Worm (Caenorhabditis elegans) whole organism, mixed stage, embryonic: ENCODE results near the gene bgnt-1.4.

ENCODE experiments used
- M03D4.4 ChIP-seq: sonication (generic microtip); optimal IDR thresholded peaks from 2 replicates; lab custom pipeline; 2017; ENCODE audit warnings: mild to moderate bottlenecking, missing genetic modification characterization, missing compliant biosample characterization
- bed-3 ChIP-seq: fragments of 200-800 bp; sonication (Bioruptor generic); optimal IDR thresholded peaks from 3 replicates; lab custom pipeline; 2018; ENCODE audit warnings: mild to moderate bottlenecking, missing genetic modification characterization, moderate library complexity, missing compliant biosample characterization
- blmp-1 ChIP-seq: fragments of 150-350 bp; optimal IDR thresholded peaks from 2 replicates; lab custom pipeline; 2014; ENCODE audit warnings: missing biosample characterization, missing genetic modification characterization
- ceh-39 ChIP-seq: fragments of 150-350 bp; optimal IDR thresholded peaks from 2 replicates; lab custom pipeline; 2014; ENCODE audit warnings: missing biosample characterization, missing genetic modification characterization
- ceh-43 ChIP-seq: fragments of 200-800 bp; sonication (Bioruptor generic); optimal IDR thresholded peaks from 2 replicates; lab custom pipeline; 2018; ENCODE audit warnings: mild to moderate bottlenecking, missing genetic modification characterization, moderate library complexity, missing compliant biosample characterization
- ceh-83 ChIP-seq: fragments of 200-800 bp; sonication (Bioruptor generic); optimal IDR thresholded peaks from 2 replicates; lab custom pipeline; 2018; ENCODE audit warnings: mild to moderate bottlenecking, missing genetic modification characterization, missing compliant biosample characterization
- ces-1 ChIP-seq: fragments of 150-350 bp; optimal IDR thresholded peaks from 2 replicates; lab custom pipeline; 2014; ENCODE audit warnings: missing biosample characterization, missing genetic modification reagents, missing genetic modification characterization
- cnd-1 ChIP-seq: fragments of 200-800 bp; sonication (Bioruptor generic); optimal IDR thresholded peaks from 2 replicates; lab custom pipeline; 2018; ENCODE audit warnings: mild to moderate bottlenecking, missing genetic modification characterization, missing compliant biosample characterization
- elt-1 ChIP-seq: sonication (generic microtip); optimal IDR thresholded peaks from 2 replicates; lab custom pipeline; 2017; ENCODE audit warnings: missing genetic modification characterization, mild to moderate bottlenecking, missing compliant biosample characterization, antibody characterized with exemption, moderate library complexity, borderline replicate concordance; ENCODE audit not compliant: insufficient read depth
- elt-3 ChIP-seq: fragments of 150-350 bp; optimal IDR thresholded peaks from 2 replicates; lab custom pipeline; 2014; ENCODE audit warnings: missing biosample characterization, missing genetic modification characterization
- flh-1 ChIP-seq: fragments of 200-800 bp; sonication (Bioruptor generic); optimal IDR thresholded peaks from 2 replicates; lab custom pipeline; 2018; ENCODE audit warnings: mild to moderate bottlenecking, missing genetic modification characterization, moderate library complexity, missing compliant biosample characterization
- ham-2 ChIP-seq: fragments of 200-800 bp; sonication (Bioruptor generic); optimal IDR thresholded peaks from 2 replicates; lab custom pipeline; 2018; ENCODE audit warnings: mild to moderate bottlenecking, missing genetic modification characterization, missing compliant biosample characterization
- hlh-1 ChIP-seq: fragments of 150-350 bp; optimal IDR thresholded peaks from 2 replicates; lab custom pipeline; 2014; ENCODE audit warnings: missing biosample characterization, missing genetic modification reagents, missing genetic modification characterization
- lin-13 ChIP-seq: fragments of 150-350 bp; optimal IDR thresholded peaks from 2 replicates; lab custom pipeline; 2014; ENCODE audit warnings: missing biosample characterization, missing genetic modification characterization
- lin-32 ChIP-seq: fragments of 200-800 bp; sonication (Bioruptor generic); optimal IDR thresholded peaks from 2 replicates; lab custom pipeline; 2018; ENCODE audit warnings: mild to moderate bottlenecking, missing genetic modification characterization, missing compliant biosample characterization
- lsy-2 ChIP-seq: fragments of 150-350 bp; optimal IDR thresholded peaks from 2 replicates; lab custom pipeline; 2014; ENCODE audit warnings: missing biosample characterization, missing genetic modification characterization
- mab-5 ChIP-seq: fragments of 150-350 bp; optimal IDR thresholded peaks from 2 replicates; lab custom pipeline; 2014; ENCODE audit warnings: missing biosample characterization, missing genetic modification characterization
- mls-2 ChIP-seq: sonication (generic microtip); optimal IDR thresholded peaks from 2 replicates; lab custom pipeline; 2016; ENCODE audit warnings: mild to moderate bottlenecking, missing genetic modification characterization, moderate library complexity, missing compliant biosample characterization
- nhr-2 ChIP-seq: fragments of 150-350 bp; optimal IDR thresholded peaks from 2 replicates; lab custom pipeline; 2014; ENCODE audit warnings: missing biosample characterization, missing genetic modification characterization
- nhr-237 ChIP-seq: fragments of 150-350 bp; optimal IDR thresholded peaks from 2 replicates; lab custom pipeline; 2014; ENCODE audit warnings: missing biosample characterization, missing genetic modification characterization
- nhr-28 ChIP-seq: fragments of 150-350 bp; optimal IDR thresholded peaks from 2 replicates; lab custom pipeline; 2014; ENCODE audit warnings: missing biosample characterization, missing genetic modification characterization
- nhr-76 ChIP-seq: sonication (generic microtip); optimal IDR thresholded peaks from 2 replicates; lab custom pipeline; 2017; ENCODE audit warnings: missing biosample characterization, missing genetic modification characterization
- sem-2 ChIP-seq: fragments of 200-800 bp; sonication (Bioruptor generic); optimal IDR thresholded peaks from 2 replicates; lab custom pipeline; 2018; ENCODE audit warnings: mild to moderate bottlenecking, missing genetic modification characterization, missing compliant biosample characterization
- snpc-4 ChIP-seq: fragments of 150-350 bp; optimal IDR thresholded peaks from 2 replicates; lab custom pipeline; 2014; ENCODE audit warnings: missing biosample characterization, missing genetic modification characterization
- sptf-1 ChIP-seq: sonication (generic microtip); optimal IDR thresholded peaks from 2 replicates; lab custom pipeline; 2017; ENCODE audit warnings: mild to moderate bottlenecking, missing genetic modification characterization, moderate library complexity, missing compliant biosample characterization
- tbx-8 ChIP-seq: fragments of 200-800 bp; sonication (Bioruptor generic); optimal IDR thresholded peaks from 2 replicates; lab custom pipeline; 2018; ENCODE audit warnings: mild to moderate bottlenecking, missing genetic modification characterization, moderate library complexity, missing compliant biosample characterization
- unc-120 ChIP-seq: sonication (generic microtip); optimal IDR thresholded peaks from 2 replicates; lab custom pipeline; 2017; ENCODE audit warnings: missing genetic modification characterization, missing compliant biosample characterization; ENCODE audit not compliant: poor library complexity, severe bottlenecking
- unc-39 ChIP-seq: fragments of 150-350 bp; optimal IDR thresholded peaks from 2 replicates; lab custom pipeline; 2014; ENCODE audit warnings: missing biosample characterization, missing genetic modification characterization
- unc-62 ChIP-seq: fragments of 150-350 bp; optimal IDR thresholded peaks from 2 replicates; lab custom pipeline; 2014; ENCODE audit warnings: missing biosample characterization, missing genetic modification reagents, missing genetic modification characterization
- zip-8 ChIP-seq: fragments of 150-350 bp; optimal IDR thresholded peaks from 2 replicates; lab custom pipeline; 2014; ENCODE audit warnings: missing biosample characterization, missing genetic modification characterization
- ztf-11 ChIP-seq: fragments of 150-350 bp; optimal IDR thresholded peaks from 2 replicates; lab custom pipeline; 2014; ENCODE audit warnings: missing biosample characterization, missing genetic modification characterization

Gene bgnt-1.4

ce11 chrV:4754684-4755211 is 6.0 kb upstream of the bgnt-1.4 start:
- no peak for TF ChIP-seq mab-5 (tag; lab: Kevin White, UChicago)
- no peak for TF ChIP-seq unc-39 (tag; lab: Kevin White, UChicago)
- no peak for TF ChIP-seq elt-1 (tag; lab: Kevin White, UChicago)
- no peak for TF ChIP-seq cnd-1 (tag; lab: Kevin White, UChicago)
- TF ChIP-seq unc-62 (GFP tag; lab: Kevin White, UChicago), result no peak
- no peak for TF ChIP-seq ces-1 (GFP tag; lab: Kevin White, UChicago)
- no peak for TF ChIP-seq blmp-1 (tag; lab: Kevin White, UChicago)
- TF ChIP-seq sptf-1 (tag; lab: Kevin White, UChicago), result no peak
- no peak for TF ChIP-seq lin-32
- no peak for TF ChIP-seq ham-2 (GFP tag; lab: Kevin White, UChicago)
- no peak for TF ChIP-seq ceh-43
- TF ChIP-seq nhr-28 (tag; lab: Kevin White, UChicago), result no peak
- no peak for TF ChIP-seq unc-120 (tag; lab: Kevin White, UChicago)
- TF ChIP-seq zip-8 (tag; lab: Kevin White, UChicago), result no peak
- no peak for TF ChIP-seq bed-3 (GFP tag; lab: Kevin White, UChicago)
- TF ChIP-seq ceh-83 (GFP tag; lab: Kevin White, UChicago), result no peak
- TF ChIP-seq tbx-8 (GFP tag; lab: Kevin White, UChicago), result no peak
- no peak for TF ChIP-seq hlh-1 (tag; lab: Kevin White, UChicago)

DNA sequence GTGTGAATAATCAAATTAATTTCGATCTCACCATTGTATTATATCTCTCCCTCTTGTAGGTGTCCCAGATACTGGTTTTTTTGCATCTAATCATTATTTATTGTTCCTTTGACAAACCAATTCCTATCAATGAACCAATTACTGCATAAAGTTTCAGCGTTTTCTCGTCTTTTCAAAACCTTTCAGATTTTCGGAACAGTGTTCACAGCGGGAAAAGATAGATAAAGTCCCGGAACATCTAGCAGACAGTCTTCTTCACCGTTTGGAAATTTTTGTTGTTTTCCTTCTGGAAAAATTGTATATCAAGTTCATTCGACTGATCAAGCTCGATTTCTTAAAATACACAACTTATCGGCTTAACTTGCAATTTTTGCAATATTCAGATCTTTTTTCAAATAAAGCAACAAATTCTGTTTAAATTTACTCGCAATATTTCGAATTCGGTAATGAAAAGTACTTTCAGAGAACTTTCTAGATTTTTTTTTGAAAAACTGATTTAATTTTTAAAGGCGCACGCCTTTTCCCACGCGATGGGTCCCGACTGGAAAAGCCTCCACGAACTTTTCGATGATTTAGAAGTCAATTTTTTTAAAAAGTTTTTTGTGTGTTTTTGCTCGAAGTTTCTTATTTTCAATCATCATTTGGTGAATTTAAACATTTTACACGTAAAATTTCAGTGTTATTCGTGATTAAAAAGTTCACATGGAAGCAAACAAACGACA is 5.3 kb upstream of the bgnt-1.4 start, which contains the start of gene pgl-3:
Gene pgl-3, plus strand, starts transcription at position 672 of the 722 bp plus-strand sequence.
- TF ChIP-seq unc-39 (tag; lab: Kevin White, UChicago), result no peak
- no peak for TF ChIP-seq lin-13 (tag; lab: Kevin White, UChicago)
- no peak for TF ChIP-seq M03D4.4 (tag; lab: Kevin White, UChicago)
- TF ChIP-seq flh-1 (GFP tag; lab: Kevin White, UChicago), result no peak
- no peak for TF ChIP-seq unc-120 (tag; lab: Kevin White, UChicago)
- TF ChIP-seq sem-2, result no peak
- TF ChIP-seq nhr-76 (tag; lab: Kevin White, UChicago), result no peak
- TF ChIP-seq cnd-1 (tag; lab: Kevin White, UChicago), result no peak
- no peak for TF ChIP-seq bed-3 (GFP tag; lab: Kevin White, UChicago)
- TF ChIP-seq sptf-1 (tag; lab: Kevin White, UChicago), result no peak
- no peak for TF ChIP-seq nhr-28 (tag; lab: Kevin White, UChicago)

ce11 chrV:4758019-4758418 is 2.8 kb upstream of the bgnt-1.4 start:
- no peak for TF ChIP-seq mls-2 (tag; lab: Kevin White, UChicago)
- TF ChIP-seq unc-62 (GFP tag; lab: Kevin White, UChicago), result no peak
- TF ChIP-seq elt-1 (tag; lab: Kevin White, UChicago), result no peak
- TF ChIP-seq nhr-2 (tag; lab: Kevin White, UChicago), result no peak
- TF ChIP-seq nhr-237 (tag; lab: Kevin White, UChicago), result no peak
- no peak for TF ChIP-seq lsy-2 (tag; lab: Kevin White, UChicago)
- no peak for TF ChIP-seq elt-3 (tag; lab: Kevin White, UChicago)
- TF ChIP-seq ceh-43, result no peak
- TF ChIP-seq unc-39 (tag; lab: Kevin White, UChicago), result no peak
- TF ChIP-seq snpc-4, result no peak
- TF ChIP-seq nhr-28 (tag; lab: Kevin White, UChicago), result no peak
- TF ChIP-seq ham-2 (GFP tag; lab: Kevin White, UChicago), result no peak
- TF ChIP-seq ces-1 (GFP tag; lab: Kevin White, UChicago), result no peak
- TF ChIP-seq ztf-11 (tag; lab: Kevin White, UChicago), result no peak
- no peak for TF ChIP-seq nhr-76 (tag; lab: Kevin White, UChicago)
- no peak for TF ChIP-seq ceh-39
- no peak for TF ChIP-seq cnd-1 (tag; lab: Kevin White, UChicago)
- no peak for TF ChIP-seq hlh-1 (tag; lab: Kevin White, UChicago)
- no peak for TF ChIP-seq blmp-1 (tag; lab: Kevin White, UChicago)
- no peak for TF ChIP-seq bed-3 (GFP tag; lab: Kevin White, UChicago)

- TF ChIP-seq ceh-43, result no peak
- no peak for TF ChIP-seq bed-3 (GFP tag; lab: Kevin White, UChicago)
- no peak for TF ChIP-seq sem-2
- TF ChIP-seq ces-1 (GFP tag; lab: Kevin White, UChicago), result no peak
- no peak for TF ChIP-seq zip-8 (tag; lab: Kevin White, UChicago)
- TF ChIP-seq mab-5 (tag; lab: Kevin White, UChicago), result no peak
- TF ChIP-seq blmp-1 (tag; lab: Kevin White, UChicago), result no peak
- TF ChIP-seq mls-2 (tag; lab: Kevin White, UChicago), result no peak
- TF ChIP-seq unc-120 (tag; lab: Kevin White, UChicago), result no peak
- TF ChIP-seq unc-62 (GFP tag; lab: Kevin White, UChicago), result no peak
- no peak for TF ChIP-seq flh-1 (GFP tag; lab: Kevin White, UChicago)
Measured at ce11 chrV:4758540-4758939, 2.2 kb upstream of the bgnt-1.4 start.
